Fruit fly (Drosophila melanogaster) ovary, adult (tissue): Measurements from ENCODE around the gene mtsh.

Source experiments
- CG17801 ChIP-seq: fragments of 200-800 bp; optimal IDR thresholded peaks from 2 replicates; lab custom pipeline; 2019; ENCODE audit warnings: missing biosample characterization, mild to moderate bottlenecking, missing genetic modification characterization, moderate library complexity; ENCODE audit not compliant: partially characterized antibody

mtsh gene

DNA sequence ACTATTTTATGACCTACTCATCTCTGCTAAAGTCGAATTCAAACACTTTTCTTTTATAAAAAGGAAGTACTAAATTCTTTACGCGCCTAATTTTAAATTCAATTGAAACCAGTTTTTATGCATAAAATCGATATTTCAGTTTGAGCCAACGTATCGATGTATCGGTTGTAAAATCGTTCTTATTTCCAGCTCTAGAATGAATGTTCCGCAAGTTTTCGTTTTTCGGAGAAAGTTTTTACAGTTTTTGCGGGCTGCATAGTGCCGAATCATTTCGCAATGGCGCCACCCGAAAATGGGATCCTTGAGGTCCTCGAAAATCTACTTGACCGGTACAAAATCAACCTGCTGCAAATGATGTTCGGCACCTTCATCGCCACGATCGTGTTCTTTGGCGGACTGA lies 14.3 kb downstream of the mtsh start, which contains the start of gene CG7840:
Gene CG7840, plus strand, starts transcription at position 178 of the 400 bp plus-strand sequence.
- peak; percentile 33 for TF ChIP-seq CG17801 (GFP tag; lab: Kevin White, UChicago)

dm6 chr2L:8304635-8305034 lies 15.1 kb downstream of the mtsh start:
- no peak for TF ChIP-seq CG17801 (GFP tag; lab: Kevin White, UChicago)

DNA sequence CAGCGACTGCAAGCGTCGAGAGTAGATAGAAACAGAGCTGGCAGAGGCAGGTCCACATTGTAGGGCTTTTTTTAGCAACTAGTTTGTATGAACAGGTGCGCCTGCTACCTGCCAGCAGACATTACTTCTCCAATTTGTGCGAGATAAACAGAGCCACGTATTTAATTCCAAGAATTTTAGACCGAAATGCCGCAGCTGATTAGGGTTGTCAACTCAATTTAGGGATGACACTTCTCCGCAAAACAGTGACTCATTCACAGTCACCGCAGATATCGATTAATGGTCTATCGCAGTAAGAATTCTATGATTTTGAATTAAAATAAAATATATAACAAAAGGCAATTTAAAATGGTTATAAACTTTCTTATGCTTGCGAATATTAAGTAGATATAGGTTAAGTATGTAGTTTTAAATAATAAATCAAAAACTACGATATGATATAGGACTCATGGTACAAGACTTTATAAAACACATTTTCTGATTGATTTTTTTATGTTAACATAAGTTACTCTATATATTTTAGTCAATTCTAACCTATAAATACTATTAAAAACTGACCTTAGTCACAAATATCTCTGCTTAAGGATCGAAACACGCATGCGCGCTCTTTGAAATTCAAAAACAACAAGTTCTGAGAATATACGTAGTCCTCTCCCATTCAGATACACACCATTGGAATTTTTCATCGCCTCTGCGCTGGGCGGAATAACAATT lies 16.8 kb downstream of the mtsh start, which contains the start of the genes wol and Scgalpha:
Gene wol, minus strand, starts transcription at position 220 of the 714 bp plus-strand sequence.
Gene Scgalpha, plus strand, starts transcription at position 664 of the 714 bp plus-strand sequence.
- TF ChIP-seq CG17801 (GFP tag; lab: Kevin White, UChicago): no peak

DNA sequence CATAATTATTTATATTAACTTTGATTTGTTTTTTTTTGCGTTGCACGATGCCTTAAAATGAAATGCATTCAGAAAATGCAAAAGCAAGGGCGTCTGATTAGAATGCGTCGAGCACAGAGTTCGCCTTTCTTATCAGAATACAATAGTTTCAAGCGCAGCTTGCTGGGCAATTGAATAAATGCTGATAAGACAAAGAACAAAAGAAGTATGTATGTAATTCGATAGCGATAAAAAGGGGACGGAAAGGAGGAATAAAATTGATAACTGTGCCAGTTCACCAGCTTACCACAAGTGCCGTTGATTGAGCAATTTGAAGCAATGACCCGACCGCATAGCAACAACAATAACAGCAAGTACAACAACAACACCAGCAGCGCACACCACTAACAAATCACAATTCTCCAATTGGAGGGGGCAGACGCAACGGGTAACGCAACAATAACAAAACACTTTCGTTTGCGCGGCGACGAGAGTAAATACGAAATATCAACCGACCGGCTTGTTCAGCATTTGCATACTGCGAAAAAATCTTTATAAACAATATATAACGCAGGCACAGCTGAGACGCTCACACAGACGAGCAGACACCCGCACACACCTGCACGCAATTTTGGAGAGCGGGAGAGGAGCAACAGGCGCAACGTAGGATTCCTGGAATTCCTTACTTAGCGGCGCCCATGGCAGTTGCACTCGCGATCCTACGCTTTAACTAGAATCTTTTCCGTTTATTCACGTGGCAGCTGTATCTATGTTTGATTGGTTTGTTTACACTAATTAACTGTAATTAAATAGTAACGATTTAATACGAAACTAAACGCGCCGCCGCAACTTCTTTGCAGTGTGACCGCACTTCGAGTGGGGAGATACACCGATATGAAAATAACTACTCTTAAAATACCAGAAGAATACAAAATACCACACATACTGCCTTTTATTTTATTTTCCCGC lies 19.2 kb downstream of the mtsh start, which contains the start of gene Btk:
Gene Btk, minus strand, starts transcription at position 860 of the 948 bp plus-strand sequence.
- TF ChIP-seq CG17801 (GFP tag; lab: Kevin White, UChicago): no peak

DNA sequence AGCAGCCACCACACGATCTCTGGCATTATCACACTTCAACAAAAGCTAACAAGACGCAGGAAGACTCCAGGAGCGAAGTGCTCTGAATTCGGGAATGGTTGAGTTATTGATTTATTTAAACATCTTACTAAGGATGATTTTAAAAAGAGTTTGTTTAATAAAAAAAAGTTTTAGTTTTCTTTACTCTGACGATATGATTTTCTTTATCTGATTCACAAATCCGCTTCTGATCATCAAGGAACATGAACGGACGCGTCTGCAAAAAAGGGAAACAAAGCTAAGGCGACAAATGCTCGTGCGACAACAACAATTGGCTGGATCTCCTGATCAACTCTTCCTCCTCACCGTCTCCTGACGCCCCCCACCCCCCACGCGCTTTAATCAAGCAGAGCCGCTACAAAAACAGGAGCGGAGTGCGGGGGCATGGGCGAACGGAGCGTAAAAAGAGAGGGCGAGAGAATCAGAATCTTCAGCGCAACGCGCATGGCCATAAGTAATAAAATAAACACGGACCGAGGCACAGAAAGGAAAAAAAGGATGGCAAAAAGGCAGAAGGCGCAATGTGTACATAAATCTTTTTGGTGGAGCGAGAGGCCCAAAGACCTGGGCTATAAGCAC lies 20.4 kb downstream of the mtsh start:
- TF ChIP-seq CG17801 (GFP tag; lab: Kevin White, UChicago): peak; percentile 52

DNA sequence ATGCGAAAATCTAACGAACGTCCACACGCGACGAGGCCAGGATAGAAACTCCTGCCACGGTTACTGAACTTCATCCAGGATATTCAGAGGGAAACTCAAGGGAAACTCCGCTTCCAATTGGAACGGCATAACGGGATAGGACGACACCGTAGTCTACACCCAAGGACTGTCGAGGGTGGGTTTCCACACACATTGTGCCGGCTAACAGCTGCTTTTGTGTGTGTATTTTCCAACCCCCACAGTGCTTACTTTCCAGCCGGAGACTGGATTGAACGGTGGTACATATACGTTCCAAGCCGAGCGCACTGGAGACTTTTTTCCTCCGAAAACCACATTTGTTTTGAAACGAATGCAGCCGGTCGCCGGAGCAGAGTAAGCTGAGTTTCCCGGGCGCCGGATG lies 22.6 kb downstream of the mtsh start:
- no peak for TF ChIP-seq CG17801 (GFP tag; lab: Kevin White, UChicago)

DNA sequence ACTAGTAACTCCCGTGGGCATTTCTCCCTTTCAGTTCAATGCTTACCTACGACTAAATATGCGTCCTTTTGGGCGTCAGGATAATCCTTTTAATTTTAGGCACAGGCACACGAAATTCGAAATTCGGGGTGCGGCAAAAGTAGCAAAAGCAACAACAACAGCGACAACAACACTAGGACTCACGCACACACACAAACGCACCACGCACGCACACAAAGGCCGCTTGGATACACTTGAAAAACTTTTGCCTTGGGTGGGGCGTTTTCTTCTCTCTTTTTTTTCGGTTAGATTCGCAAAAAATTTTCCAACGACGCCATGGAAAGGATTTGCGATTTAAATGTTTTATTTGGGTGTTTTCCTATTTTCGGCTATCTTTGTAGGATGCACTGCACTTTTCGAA lies 23.3 kb downstream of the mtsh start:
- TF ChIP-seq CG17801 (GFP tag; lab: Kevin White, UChicago): no peak

DNA sequence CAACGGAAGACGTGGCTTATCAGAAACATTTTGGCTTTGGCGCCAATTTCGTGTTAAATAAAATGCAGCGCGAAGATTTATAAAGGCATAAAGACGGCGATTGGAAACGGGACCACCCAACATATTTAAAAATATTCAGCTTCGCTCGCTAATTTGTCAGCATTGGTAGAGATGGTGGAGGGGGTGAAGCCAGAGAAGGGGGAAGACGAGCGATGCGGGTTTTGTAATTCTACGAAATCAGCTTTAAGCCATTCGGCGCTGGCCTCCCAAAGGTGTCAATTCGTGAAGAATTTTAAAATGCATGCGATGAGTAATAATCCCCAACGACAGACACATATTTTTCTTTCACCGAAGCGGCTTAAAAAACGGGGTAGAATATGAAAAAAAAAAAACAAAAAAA lies 25.7 kb downstream of the mtsh start:
- TF ChIP-seq CG17801 (GFP tag; lab: Kevin White, UChicago): no peak

DNA sequence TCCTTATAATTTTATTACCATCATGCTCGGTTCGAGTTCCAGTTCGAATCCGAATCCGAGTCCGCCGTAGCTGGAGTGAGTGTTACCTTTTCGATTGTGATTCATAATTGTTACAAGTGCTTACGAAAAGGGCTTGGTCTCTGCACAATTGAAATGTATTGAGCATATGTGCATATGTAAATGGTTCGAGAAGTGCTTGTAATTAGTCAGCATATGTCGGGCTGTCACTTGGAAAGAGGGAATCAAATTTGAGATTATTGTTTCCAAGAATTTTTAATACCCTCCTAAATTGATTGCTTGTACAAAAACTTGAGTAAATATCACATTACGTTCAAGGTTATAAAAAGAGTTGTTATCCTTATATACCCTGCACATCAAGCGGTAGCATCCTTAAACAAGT lies 26.3 kb downstream of the mtsh start:
- no peak for TF ChIP-seq CG17801 (GFP tag; lab: Kevin White, UChicago)

DNA sequence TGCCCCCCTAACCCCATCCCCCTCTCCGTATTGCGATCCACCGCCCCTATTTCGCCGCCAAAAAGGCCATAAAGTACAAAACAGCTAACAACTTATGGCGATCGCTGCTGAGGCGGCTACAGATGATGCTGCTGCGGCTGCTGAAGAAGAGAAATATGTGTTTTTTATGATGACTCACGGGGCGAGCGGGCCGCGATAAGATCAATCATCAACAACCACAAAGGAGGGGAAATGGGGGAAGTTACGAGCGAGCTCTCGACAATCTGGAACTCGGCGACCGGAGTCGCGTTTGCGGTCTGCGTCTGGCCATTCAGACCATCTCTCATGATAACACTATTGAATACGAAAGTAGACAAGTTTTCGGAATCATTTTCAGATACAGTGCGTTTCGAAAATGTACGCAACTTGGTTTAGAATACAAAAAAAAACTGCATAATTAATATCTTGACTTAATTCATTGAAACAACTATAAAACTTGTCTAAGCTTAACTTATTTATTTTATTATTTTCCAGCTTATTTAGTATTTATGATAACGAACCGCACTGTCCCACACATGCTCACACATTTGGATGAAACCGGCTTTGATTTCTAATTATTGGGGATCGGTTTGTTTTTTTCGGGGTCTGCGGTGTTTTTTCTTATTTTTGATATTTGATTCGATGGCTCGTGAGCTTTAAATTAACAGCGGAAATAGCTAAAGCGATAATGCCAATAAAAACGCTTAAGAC lies 27.4 kb downstream of the mtsh start:
- TF ChIP-seq CG17801 (GFP tag; lab: Kevin White, UChicago): no peak

DNA sequence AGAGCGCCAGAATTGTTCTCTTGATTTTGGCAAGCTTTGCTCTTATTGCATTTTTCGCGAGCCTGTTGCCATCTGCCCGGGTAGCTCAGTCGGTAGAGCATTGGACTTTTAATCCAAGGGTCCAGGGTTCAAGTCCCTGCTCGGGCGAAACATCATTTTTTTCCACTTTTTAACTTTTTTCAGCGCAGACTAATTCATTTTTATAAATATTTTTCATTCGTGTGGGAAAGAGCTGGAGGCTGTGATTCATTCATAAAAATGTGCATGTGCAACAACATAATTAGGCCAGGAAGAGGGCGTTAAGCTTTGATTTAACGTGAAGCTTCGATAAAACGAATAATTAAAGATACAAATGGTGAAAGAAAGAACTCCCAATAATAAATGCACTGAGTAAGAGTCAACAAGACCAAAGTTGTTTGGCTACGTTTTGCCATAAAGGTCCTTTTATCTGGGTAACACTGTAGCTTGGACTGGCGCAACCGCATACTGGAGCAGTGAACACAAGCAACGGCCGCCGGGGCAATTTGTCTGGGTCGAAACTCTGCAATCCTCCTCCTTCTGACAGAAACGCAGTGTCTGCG lies 29.0 kb downstream of the mtsh start:
- no peak for TF ChIP-seq CG17801 (GFP tag; lab: Kevin White, UChicago)

dm6 chr2L:8290092-8290424 lies 29.6 kb downstream of the mtsh start:
- no peak for TF ChIP-seq CG17801 (GFP tag; lab: Kevin White, UChicago)

- TF ChIP-seq CG17801 (GFP tag; lab: Kevin White, UChicago): no peak
Measured at dm6 chr2L:8289352-8290091, 30.2 kb downstream of the mtsh start.
